Fruit fly (Drosophila melanogaster) whole organism, embryonic: ENCODE data around the gene Sf3b1.

Experiments
- CG31388 ChIP-seq: fragments of 200-800 bp; sonication (Bioruptor generic); optimal IDR thresholded peaks from 2 replicates; lab custom pipeline; 2016; ENCODE audit warnings: missing biosample characterization, missing genetic modification characterization
- CG33213 ChIP-seq: fragments of 200-800 bp; sonication (Bioruptor generic); optimal IDR thresholded peaks from 3 replicates; lab custom pipeline; 2016; ENCODE audit warnings: missing biosample characterization, missing genetic modification characterization
- CG7745 ChIP-seq: fragments of 200-800 bp; sonication (Bioruptor generic); optimal IDR thresholded peaks from 2 replicates; lab custom pipeline; 2018; ENCODE audit warnings: missing biosample characterization, mild to moderate bottlenecking, missing genetic modification characterization, moderate library complexity
- CG8290 ChIP-seq, 3 experiments: fragments of 200-800 bp; sonication (Bioruptor generic); optimal IDR thresholded peaks; 2 replicates each; lab custom pipeline; 2016 to 2019; ENCODE audit warnings: missing biosample characterization in 3 of 3, missing genetic modification characterization in 3 of 3, mild to moderate bottlenecking in 2 of 3, moderate library complexity in 1 of 3
- CG8478 ChIP-seq: fragments of >200 bp; optimal IDR thresholded peaks from 2 replicates; lab custom pipeline; 2018
- CG9797 ChIP-seq: fragments of 200-800 bp; sonication (Bioruptor generic); optimal IDR thresholded peaks from 3 replicates; lab custom pipeline; 2018; ENCODE audit warnings: missing biosample characterization, mild to moderate bottlenecking, missing genetic modification characterization
- MESR4 ChIP-seq: fragments of 200-800 bp; sonication (Bioruptor generic); optimal IDR thresholded peaks from 2 replicates; lab custom pipeline; 2018; ENCODE audit warnings: missing biosample characterization, mild to moderate bottlenecking, missing genetic modification characterization, moderate library complexity
- Sin3A ChIP-seq: fragments of >200 bp; optimal IDR thresholded peaks from 2 replicates; lab custom pipeline; 2018
- aop ChIP-seq: fragments of 200-800 bp; sonication (Bioruptor generic); IDR thresholded peaks from 2 replicates; pipeline ENCODE4 v1.3.6; 2022; ENCODE audit warnings: missing biosample characterization, missing genetic modification characterization
- hth ChIP-seq: fragments of >200 bp; optimal IDR thresholded peaks from 2 replicates; lab custom pipeline; 2017; ENCODE audit warnings: inconsistent platforms
- jigr1 ChIP-seq: fragments of 200-800 bp; sonication (Bioruptor generic); IDR thresholded peaks from 3 replicates; pipeline ENCODE4 v1.3.6; 2022; ENCODE audit warnings: missing biosample characterization, missing genetic modification characterization
- jing ChIP-seq: fragments of 200-800 bp; sonication (Bioruptor generic); optimal IDR thresholded peaks from 2 replicates; lab custom pipeline; 2018; ENCODE audit warnings: missing biosample characterization, mild to moderate bottlenecking, missing genetic modification characterization
- otp ChIP-seq: fragments of 200-800 bp; sonication (Bioruptor generic); IDR thresholded peaks from 3 replicates; pipeline ENCODE4, ENCODE4 v1.3.6; 2022; ENCODE audit warnings: missing biosample characterization, missing genetic modification characterization
- p53 ChIP-seq: fragments of 200-800 bp; sonication (Bioruptor generic); optimal IDR thresholded peaks from 2 replicates; lab custom pipeline; 2016; ENCODE audit warnings: missing biosample characterization, missing genetic modification characterization

DNA sequence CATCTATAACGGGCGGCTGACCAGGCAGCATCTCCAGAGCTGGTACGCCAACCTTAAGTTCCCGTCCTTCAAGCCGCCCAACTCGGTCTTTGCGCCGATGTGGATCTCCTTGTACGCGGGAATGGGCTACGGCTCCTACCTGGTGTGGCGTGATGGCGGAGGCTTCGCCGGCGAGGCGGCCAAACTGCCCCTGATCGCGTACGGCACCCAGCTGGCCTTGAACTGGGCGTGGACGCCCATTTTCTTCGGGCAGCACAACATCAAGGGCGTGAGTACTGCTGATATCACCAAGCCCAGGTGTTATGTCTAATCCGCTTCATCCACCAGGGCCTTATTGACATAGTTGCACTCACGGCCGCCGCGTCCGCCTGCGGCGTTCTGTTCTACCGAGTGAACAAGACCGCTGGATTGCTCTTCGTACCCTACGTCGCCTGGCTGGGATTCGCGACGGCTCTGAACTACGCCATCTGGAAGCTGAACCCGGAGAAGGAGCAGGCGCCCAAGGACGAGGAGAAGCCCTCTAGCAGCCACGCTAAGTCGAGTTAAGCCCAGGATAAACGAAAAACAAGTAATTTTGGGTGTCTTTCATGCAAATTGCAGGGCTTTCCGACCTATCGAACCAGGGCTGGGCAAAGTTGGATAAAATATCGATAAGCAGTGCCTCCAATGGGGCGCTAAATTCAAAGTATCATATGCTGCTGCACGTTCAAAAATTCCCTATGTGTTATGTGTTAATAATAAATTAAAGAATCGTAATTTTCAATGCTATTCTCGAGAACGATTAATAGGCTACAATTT, 8.2 kb upstream of the Sf3b1 start, which contains the start of gene rempA:
- TF ChIP-seq CG31388 (GFP tag; lab: Kevin White, UChicago) (no peak), aop (no peak), Sin3A (lab: Kevin White, UChicago) (peak; percentile 30), CG9797 (GFP tag; lab: Kevin White, UChicago) (no peak), CG8290 (GFP tag; optimal IDR thresholded peaks at IDR 0.05; lab: Kevin White, UChicago) (no peak), CG8290 (tag; optimal IDR thresholded peaks at IDR 0.05; lab: Kevin White, UChicago) (no peak), otp (GFP tag; lab: Robert Waterston, UW) (no peak), CG7745 (no peak), MESR4 (GFP tag; lab: Kevin White, UChicago) (peak; percentile 35), p53 (GFP tag; lab: Kevin White, UChicago) (no peak), jing (no peak), hth (lab: Kevin White, UChicago) (no peak), jigr1 (GFP tag; lab: Robert Waterston, UW) (no peak), CG8478 (lab: Kevin White, UChicago) (no peak), CG33213 (no peak)
